Fruit fly (Drosophila melanogaster) whole organism, embryonic: ENCODE results near the gene Theg.

Source experiments
- Ada2b ChIP-seq: fragments of 200-800 bp; sonication (Bioruptor generic); IDR thresholded peaks from 2 replicates; pipeline ENCODE4 v1.3.6; 2022; ENCODE audit warnings: missing biosample characterization, missing genetic modification characterization
- Bdp1 ChIP-seq: fragments of 200-800 bp; sonication (Bioruptor generic); optimal IDR thresholded peaks from 3 replicates; lab custom pipeline; 2016; ENCODE audit warnings: missing biosample characterization, missing genetic modification characterization
- Bgb ChIP-seq: fragments of 200-800 bp; sonication (Bioruptor generic); IDR thresholded peaks from 2 replicates; pipeline ENCODE4 v1.3.6; 2022; ENCODE audit warnings: missing biosample characterization, missing genetic modification characterization; ENCODE audit not compliant: partially characterized antibody
- Bteb2 ChIP-seq: fragments of 200-800 bp; sonication (Bioruptor generic); optimal IDR thresholded peaks from 2 replicates; lab custom pipeline; 2016; ENCODE audit warnings: missing biosample characterization, missing genetic modification characterization
- CG12219 ChIP-seq: fragments of 200-800 bp; sonication (Bioruptor generic); optimal IDR thresholded peaks from 3 replicates; lab custom pipeline; 2018; ENCODE audit warnings: missing biosample characterization, mild to moderate bottlenecking, missing genetic modification characterization
- CG13123 ChIP-seq: fragments of 200-800 bp; sonication (Bioruptor generic); optimal IDR thresholded peaks from 2 replicates; lab custom pipeline; 2016; ENCODE audit warnings: missing biosample characterization, missing genetic modification characterization
- CG13624 ChIP-seq: fragments of 200-800 bp; sonication (Bioruptor generic); optimal IDR thresholded peaks from 2 replicates; lab custom pipeline; 2016; ENCODE audit warnings: missing biosample characterization, missing genetic modification characterization
- CG14050 ChIP-seq: fragments of 200-800 bp; sonication (Bioruptor generic); IDR thresholded peaks from 3 replicates; pipeline ENCODE4 v1.3.6; 2022; ENCODE audit warnings: missing biosample characterization, missing genetic modification characterization
- CG1529 ChIP-seq: fragments of 200-800 bp; sonication (Bioruptor generic); optimal IDR thresholded peaks from 3 replicates; lab custom pipeline; 2018; ENCODE audit warnings: missing biosample characterization, missing genetic modification characterization
- CG16863 ChIP-seq: fragments of 200-800 bp; sonication (Bioruptor generic); optimal IDR thresholded peaks from 3 replicates; lab custom pipeline; 2016; ENCODE audit warnings: missing biosample characterization, missing genetic modification characterization
- CG18476 ChIP-seq: fragments of 200-800 bp; sonication (Bioruptor generic); optimal IDR thresholded peaks from 2 replicates; lab custom pipeline; 2016; ENCODE audit warnings: missing biosample characterization, mild to moderate bottlenecking, missing genetic modification characterization
- CG32772 ChIP-seq: fragments of 200-800 bp; sonication (Bioruptor generic); IDR thresholded peaks from 2 replicates; pipeline ENCODE4 v1.3.6; 2022; ENCODE audit warnings: missing biosample characterization, missing genetic modification characterization
- CG3281 ChIP-seq: fragments of 200-800 bp; sonication (Bioruptor generic); optimal IDR thresholded peaks from 3 replicates; lab custom pipeline; 2017; ENCODE audit warnings: missing biosample characterization, mild to moderate bottlenecking, missing genetic modification characterization
- CG34422 ChIP-seq: fragments of 200-800 bp; sonication (Bioruptor generic); IDR thresholded peaks from 3 replicates; pipeline ENCODE4 v1.3.6; 2022; ENCODE audit warnings: missing biosample characterization, missing genetic modification characterization
- CG4282 ChIP-seq: fragments of 200-800 bp; sonication (Bioruptor generic); optimal IDR thresholded peaks from 2 replicates; lab custom pipeline; 2016; ENCODE audit warnings: missing biosample characterization, missing genetic modification characterization
- CG4707 ChIP-seq: fragments of 200-800 bp; sonication (Bioruptor generic); optimal IDR thresholded peaks from 2 replicates; lab custom pipeline; 2018; ENCODE audit warnings: missing biosample characterization, mild to moderate bottlenecking, missing genetic modification characterization, moderate library complexity
- CG7556 ChIP-seq: fragments of 200-800 bp; sonication (Bioruptor generic); optimal IDR thresholded peaks from 2 replicates; lab custom pipeline; 2017; ENCODE audit warnings: missing biosample characterization, mild to moderate bottlenecking, missing genetic modification characterization
- CG7987 ChIP-seq: fragments of 200-800 bp; sonication (Bioruptor generic); optimal IDR thresholded peaks from 2 replicates; lab custom pipeline; 2018; ENCODE audit warnings: missing biosample characterization, mild to moderate bottlenecking, missing genetic modification characterization, moderate library complexity
- CG8359 ChIP-seq: fragments of 200-800 bp; sonication (Bioruptor generic); optimal IDR thresholded peaks from 2 replicates; lab custom pipeline; 2017; ENCODE audit warnings: missing biosample characterization, mild to moderate bottlenecking, missing genetic modification characterization, borderline replicate concordance
- CG8388 ChIP-seq: fragments of 200-800 bp; sonication (Bioruptor generic); optimal IDR thresholded peaks from 2 replicates; lab custom pipeline; 2019; ENCODE audit warnings: missing biosample characterization, mild to moderate bottlenecking, missing genetic modification characterization, moderate library complexity
- CG8765 ChIP-seq: fragments of 200-800 bp; sonication (Bioruptor generic); IDR thresholded peaks from 2 replicates; pipeline ENCODE4 v1.3.6; 2022; ENCODE audit warnings: missing biosample characterization, missing genetic modification characterization
- Drgx ChIP-seq: fragments of 200-800 bp; sonication (Bioruptor generic); IDR thresholded peaks from 2 replicates; pipeline ENCODE4 v1.3.6; 2022; ENCODE audit warnings: missing biosample characterization, missing genetic modification characterization
- Fer1 ChIP-seq: fragments of 200-800 bp; sonication (Bioruptor generic); optimal IDR thresholded peaks from 2 replicates; lab custom pipeline; 2017; ENCODE audit warnings: missing biosample characterization, mild to moderate bottlenecking, missing genetic modification characterization
- Fer2 ChIP-seq: fragments of 200-800 bp; sonication (Bioruptor generic); optimal IDR thresholded peaks from 2 replicates; lab custom pipeline; 2018; ENCODE audit warnings: missing biosample characterization, mild to moderate bottlenecking, missing genetic modification characterization, moderate library complexity
- Fer3 ChIP-seq: fragments of 200-800 bp; sonication (Bioruptor generic); optimal IDR thresholded peaks from 2 replicates; lab custom pipeline; 2018; ENCODE audit warnings: missing biosample characterization, mild to moderate bottlenecking, missing genetic modification characterization, moderate library complexity
- Hr78 ChIP-seq, 2 experiments: fragments of 200-800 bp in 1 of 2; fragments of >200 bp in 1 of 2; sonication (Bioruptor generic) in 1 of 2; optimal IDR thresholded peaks; 2 replicates each; lab custom pipeline; 2017 to 2019; ENCODE audit warnings: missing biosample characterization in 2 of 2, missing genetic modification characterization in 2 of 2, mild to moderate bottlenecking in 1 of 2, moderate library complexity in 1 of 2
- Lpt ChIP-seq: fragments of >200 bp; optimal IDR thresholded peaks from 2 replicates; lab custom pipeline; 2018; ENCODE audit warnings: missing biosample characterization, missing genetic modification characterization
- MBD-R2 ChIP-seq: fragments of 200-800 bp; sonication (Bioruptor generic); IDR thresholded peaks from 2 replicates; pipeline ENCODE4 v1.3.6; 2022; ENCODE audit warnings: missing biosample characterization, missing genetic modification characterization
- Max ChIP-seq: fragments of 200-800 bp; sonication (Bioruptor generic); optimal IDR thresholded peaks from 2 replicates; lab custom pipeline; 2016; ENCODE audit warnings: missing biosample characterization, mild to moderate bottlenecking, missing genetic modification characterization
- Mrtf ChIP-seq: fragments of 200-800 bp; sonication (Bioruptor generic); IDR thresholded peaks from 3 replicates; pipeline ENCODE4 v1.3.6; 2022; ENCODE audit warnings: missing biosample characterization, missing genetic modification characterization
- NC2α ChIP-seq: fragments of 200-800 bp; sonication (Bioruptor generic); optimal IDR thresholded peaks from 2 replicates; lab custom pipeline; 2016; ENCODE audit warnings: missing biosample characterization, missing genetic modification characterization
- NK7.1 ChIP-seq: fragments of 200-800 bp; sonication (Bioruptor generic); optimal IDR thresholded peaks from 3 replicates; lab custom pipeline; 2016; ENCODE audit warnings: missing biosample characterization, missing genetic modification characterization
- Nf-YA ChIP-seq: fragments of 200-800 bp; sonication (Bioruptor generic); IDR thresholded peaks from 2 replicates; pipeline ENCODE4 v1.3.6; 2022; ENCODE audit warnings: missing biosample characterization, missing genetic modification characterization
- Rfx ChIP-seq: fragments of 200-800 bp; sonication (Bioruptor generic); IDR thresholded peaks from 2 replicates; pipeline ENCODE4 v1.3.6; 2022; ENCODE audit warnings: missing biosample characterization, missing genetic modification characterization
- Sox102F ChIP-seq: fragments of 200-800 bp; sonication (Bioruptor generic); optimal IDR thresholded peaks from 2 replicates; lab custom pipeline; 2018; ENCODE audit warnings: missing biosample characterization, mild to moderate bottlenecking, missing genetic modification characterization, moderate library complexity
- Ssrp ChIP-seq: fragments of 200-800 bp; sonication (Bioruptor generic); optimal IDR thresholded peaks from 2 replicates; lab custom pipeline; 2018; ENCODE audit warnings: missing biosample characterization, mild to moderate bottlenecking, missing genetic modification characterization, moderate library complexity
- Tbp ChIP-seq: fragments of >200 bp; optimal IDR thresholded peaks from 2 replicates; lab custom pipeline; 2018; ENCODE audit warnings: missing biosample characterization, missing genetic modification characterization
- Xrp1 ChIP-seq: fragments of 200-800 bp; sonication (Bioruptor generic); IDR thresholded peaks from 2 replicates; pipeline ENCODE4 v1.3.6; 2022; ENCODE audit warnings: missing biosample characterization, missing genetic modification characterization
- ara ChIP-seq: fragments of 200-800 bp; sonication (Bioruptor generic); IDR thresholded peaks from 2 replicates; pipeline ENCODE4 v1.3.6; 2022; ENCODE audit warnings: missing biosample characterization, missing genetic modification characterization
- bbx ChIP-seq: fragments of 200-800 bp; sonication (Bioruptor generic); IDR thresholded peaks from 2 replicates; pipeline ENCODE4 v1.3.6; 2022; ENCODE audit warnings: missing biosample characterization, missing genetic modification characterization; ENCODE audit not compliant: partially characterized antibody
- cg ChIP-seq: fragments of 200-800 bp; sonication (Bioruptor generic); optimal IDR thresholded peaks from 3 replicates; lab custom pipeline; 2019; ENCODE audit warnings: missing biosample characterization, mild to moderate bottlenecking, missing genetic modification characterization, moderate library complexity
- esg ChIP-seq: fragments of 200-800 bp; sonication (Bioruptor generic); conservative IDR thresholded peaks from 2 replicates; pipeline ENCODE4 v1.3.6; 2022; ENCODE audit warnings: missing biosample characterization, missing genetic modification characterization
- gfzf ChIP-seq: fragments of 200-800 bp; sonication (Bioruptor generic); optimal IDR thresholded peaks from 2 replicates; lab custom pipeline; 2016; ENCODE audit warnings: missing biosample characterization, mild to moderate bottlenecking, missing genetic modification characterization, moderate library complexity
- gsb ChIP-seq: fragments of 200-800 bp; sonication (Bioruptor generic); IDR thresholded peaks from 2 replicates; pipeline ENCODE4 v1.3.6; 2022; ENCODE audit warnings: missing biosample characterization, missing genetic modification characterization
- peb ChIP-seq: fragments of 200-800 bp; sonication (Bioruptor generic); IDR thresholded peaks from 2 replicates; pipeline ENCODE4 v1.3.6; 2022; ENCODE audit warnings: missing biosample characterization, missing genetic modification characterization
- pita ChIP-seq: fragments of 200-800 bp; sonication (Bioruptor generic); optimal IDR thresholded peaks from 2 replicates; lab custom pipeline; 2017; ENCODE audit warnings: missing biosample characterization, mild to moderate bottlenecking, missing genetic modification characterization
- pzg ChIP-seq: fragments of 200-800 bp; sonication (Bioruptor generic); optimal IDR thresholded peaks from 3 replicates; lab custom pipeline; 2018; ENCODE audit warnings: missing biosample characterization, mild to moderate bottlenecking, missing genetic modification characterization, moderate library complexity
- sqz ChIP-seq: fragments of 200-800 bp; sonication (Bioruptor generic); optimal IDR thresholded peaks from 3 replicates; lab custom pipeline; 2018; ENCODE audit warnings: missing biosample characterization, mild to moderate bottlenecking, missing genetic modification characterization
- sr ChIP-seq: fragments of 200-800 bp; sonication (Bioruptor generic); IDR thresholded peaks from 3 replicates; pipeline ENCODE4 v1.3.6; 2022; ENCODE audit warnings: missing biosample characterization, missing genetic modification characterization
- tgo ChIP-seq: fragments of 200-800 bp; sonication (Bioruptor generic); IDR thresholded peaks from 3 replicates; pipeline ENCODE4 v1.3.6; 2022; ENCODE audit warnings: missing biosample characterization, missing genetic modification characterization
- wdn ChIP-seq: fragments of 200-800 bp; sonication (Bioruptor generic); IDR thresholded peaks from 2 replicates; pipeline ENCODE4 v1.3.6; 2022; ENCODE audit warnings: missing biosample characterization, missing genetic modification characterization

Gene Theg

dm6 chr3R:22018777-22019420 is 4.4 kb downstream of the Theg start, which contains the start of gene Idh3b (continued):
- TF ChIP-seq Hr78 (GFP tag; optimal IDR thresholded peaks at IDR 0.05; lab: Kevin White, UChicago) (no peak), esg (GFP tag; lab: Robert Waterston, UW) (no peak), Fer3 (no peak), Mrtf (GFP tag; lab: Robert Waterston, UW) (no peak), Nf-YA (GFP tag; lab: Robert Waterston, UW) (0 out of 2 replicates have a peak, but pooled peaks have one; percentile 22), Lpt (GFP tag; lab: Kevin White, UChicago) (no peak), CG8765 (no peak), CG13624 (GFP tag; lab: Kevin White, UChicago) (peak; percentile 84), Fer1 (no peak), Xrp1 (GFP tag; lab: Robert Waterston, UW) (peak; percentile 74), cg (GFP tag; lab: Kevin White, UChicago) (no peak), CG7987 (GFP tag; lab: Kevin White, UChicago) (no peak), gsb (GFP tag; lab: Robert Waterston, UW) (no peak), wdn (GFP tag; lab: Robert Waterston, UW) (no peak), CG13123 (GFP tag; lab: Kevin White, UChicago) (no peak), NK7.1 (GFP tag; lab: Kevin White, UChicago) (peak; percentile 39), CG12219 (GFP tag; lab: Kevin White, UChicago) (peak; percentile 5), pita (GFP tag; lab: Kevin White, UChicago) (no peak), CG18476 (GFP tag; lab: Kevin White, UChicago) (peak; percentile 27), CG1529 (GFP tag; lab: Kevin White, UChicago) (no peak), pzg (GFP tag; lab: Kevin White, UChicago) (peak; percentile 96), Bteb2 (peak; percentile 44), Max (peak; percentile 63), CG3281 (no peak), sr (GFP tag; lab: Robert Waterston, UW) (no peak), Ada2b (GFP tag; lab: Robert Waterston, UW) (no peak), NC2α (GFP tag; lab: Kevin White, UChicago) (peak; percentile 24), CG8359 (GFP tag; lab: Kevin White, UChicago) (no peak), tgo (GFP tag; lab: Robert Waterston, UW) (no peak), CG8388 (no peak), CG4282 (GFP tag; lab: Kevin White, UChicago) (peak; percentile 26), Tbp (GFP tag; lab: Kevin White, UChicago) (no peak), Drgx (GFP tag; lab: Robert Waterston, UW) (no peak), MBD-R2 (GFP tag; lab: Robert Waterston, UW) (peak; percentile 97), CG32772 (GFP tag; lab: Robert Waterston, UW) (peak; percentile 54; the same call in 1 of the 2 replicates), Ssrp (no peak), Bgb (peak; percentile 98), gfzf (GFP tag; lab: Kevin White, UChicago) (peak; percentile 54), bbx (peak; percentile 98), ara (GFP tag; lab: Robert Waterston, UW) (peak; percentile 43; the same call in 1 of the 2 replicates), CG4707 (GFP tag; lab: Kevin White, UChicago) (no peak), sqz (GFP tag; lab: Kevin White, UChicago) (no peak), Sox102F (GFP tag; lab: Kevin White, UChicago) (no peak), CG14050 (peak; percentile 48; the same call in 2 of the 3 replicates), CG34422 (GFP tag; lab: Robert Waterston, UW) (no peak), Bdp1 (GFP tag; lab: Kevin White, UChicago) (peak; percentile 54), Fer2 (tag; lab: Kevin White, UChicago) (no peak), CG7556 (GFP tag; lab: Kevin White, UChicago) (no peak), CG16863 (GFP tag; lab: Kevin White, UChicago) (no peak), peb (GFP tag; lab: Robert Waterston, UW) (0 out of 2 replicates have a peak, but pooled peaks have one; percentile 10), Rfx (GFP tag; lab: Robert Waterston, UW) (no peak)
